Fruit fly (Drosophila melanogaster) whole organism, embryonic: ENCODE results near the gene Sfxn2.

ENCODE experiments used
- Abd-B ChIP-seq: fragments of 200-800 bp; sonication (Bioruptor generic); optimal IDR thresholded peaks from 2 replicates; lab custom pipeline; 2018; ENCODE audit warnings: missing biosample characterization, mild to moderate bottlenecking, missing genetic modification characterization, moderate library complexity
- Atf-2 ChIP-seq: fragments of 200-800 bp; sonication (Bioruptor generic); optimal IDR thresholded peaks from 2 replicates; lab custom pipeline; 2016; ENCODE audit warnings: missing biosample characterization, missing genetic modification characterization
- B-H2 ChIP-seq: fragments of 200-800 bp; sonication (Bioruptor generic); optimal IDR thresholded peaks from 2 replicates; lab custom pipeline; 2018; ENCODE audit warnings: missing biosample characterization, mild to moderate bottlenecking, missing genetic modification characterization
- CG10543 ChIP-seq: fragments of 200-800 bp; sonication (Bioruptor generic); optimal IDR thresholded peaks from 3 replicates; lab custom pipeline; 2017; ENCODE audit warnings: missing biosample characterization, mild to moderate bottlenecking, missing genetic modification characterization, moderate library complexity
- CG10654 ChIP-seq: fragments of 200-800 bp; sonication (Bioruptor generic); optimal IDR thresholded peaks from 2 replicates; lab custom pipeline; 2016; ENCODE audit warnings: missing biosample characterization, missing genetic modification characterization
- CG11456 ChIP-seq: fragments of 200-800 bp; sonication (Bioruptor generic); IDR thresholded peaks from 3 replicates; pipeline ENCODE4 v1.3.6; 2022; ENCODE audit warnings: missing biosample characterization, missing genetic modification characterization
- CG12236 ChIP-seq: fragments of 200-800 bp; sonication (Bioruptor generic); optimal IDR thresholded peaks from 2 replicates; lab custom pipeline; 2016; ENCODE audit warnings: missing biosample characterization, missing genetic modification characterization
- CG12769 ChIP-seq: fragments of 200-800 bp; sonication (Bioruptor generic); optimal IDR thresholded peaks from 2 replicates; lab custom pipeline; 2019; ENCODE audit warnings: missing biosample characterization, mild to moderate bottlenecking, missing genetic modification characterization, moderate library complexity
- CG13894 ChIP-seq: fragments of 200-800 bp; sonication (Bioruptor generic); optimal IDR thresholded peaks from 3 replicates; lab custom pipeline; 2018; ENCODE audit warnings: missing biosample characterization, mild to moderate bottlenecking, missing genetic modification characterization, moderate library complexity
- CG14014 ChIP-seq: fragments of 200-800 bp; sonication (Bioruptor generic); IDR thresholded peaks from 2 replicates; pipeline ENCODE4 v1.3.6; 2022; ENCODE audit warnings: missing biosample characterization, missing genetic modification characterization
- CG14860 ChIP-seq: fragments of 200-800 bp; sonication (Bioruptor generic); IDR thresholded peaks from 3 replicates; pipeline ENCODE4 v1.3.6; 2022; ENCODE audit warnings: missing biosample characterization, missing genetic modification characterization; ENCODE audit not compliant: partially characterized antibody
- CG18011 ChIP-seq: fragments of 200-800 bp; sonication (Bioruptor generic); optimal IDR thresholded peaks from 2 replicates; lab custom pipeline; 2017; ENCODE audit warnings: missing biosample characterization, missing genetic modification characterization, mild to moderate bottlenecking, moderate library complexity, missing genotype
- CG2199 ChIP-seq: fragments of 200-800 bp; sonication (Bioruptor generic); IDR thresholded peaks from 3 replicates; pipeline ENCODE4 v1.3.6; 2022; ENCODE audit warnings: missing biosample characterization, missing genetic modification characterization
- CG2678 ChIP-seq: fragments of 200-800 bp; sonication (Bioruptor generic); optimal IDR thresholded peaks from 3 replicates; lab custom pipeline; 2019; ENCODE audit warnings: missing biosample characterization, mild to moderate bottlenecking, missing genetic modification characterization, moderate library complexity
- CG34376 ChIP-seq: fragments of 200-800 bp; sonication (Bioruptor generic); optimal IDR thresholded peaks from 2 replicates; lab custom pipeline; 2018; ENCODE audit warnings: missing biosample characterization, mild to moderate bottlenecking, missing genetic modification characterization
- CG4328 ChIP-seq: fragments of 200-800 bp; sonication (Bioruptor generic); optimal IDR thresholded peaks from 3 replicates; lab custom pipeline; 2017; ENCODE audit warnings: missing biosample characterization, missing genetic modification reagents, missing genetic modification characterization
- CG6813 ChIP-seq: fragments of 200-800 bp; sonication (Bioruptor generic); optimal IDR thresholded peaks from 2 replicates; lab custom pipeline; 2017; ENCODE audit warnings: missing biosample characterization, missing genetic modification characterization, mild to moderate bottlenecking, moderate library complexity, missing genetic modification reagents
- CG8290 ChIP-seq, 3 experiments: fragments of 200-800 bp; sonication (Bioruptor generic); optimal IDR thresholded peaks; 2 replicates each; lab custom pipeline; 2016 to 2019; ENCODE audit warnings: missing biosample characterization in 3 of 3, missing genetic modification characterization in 3 of 3, mild to moderate bottlenecking in 2 of 3, moderate library complexity in 1 of 3
- Dfd ChIP-seq, 2 experiments: fragments of >200 bp; optimal IDR thresholded peaks; 2 replicates each; lab custom pipeline; 2017; ENCODE audit warnings: missing biosample characterization in 2 of 2, missing genetic modification characterization in 2 of 2
- H15 ChIP-seq: fragments of 200-800 bp; sonication (Bioruptor generic); IDR thresholded peaks from 3 replicates; pipeline ENCODE4 v1.3.6; 2022; ENCODE audit warnings: missing biosample characterization, missing genetic modification characterization
- Hmr ChIP-seq: fragments of 200-800 bp; sonication (Bioruptor generic); optimal IDR thresholded peaks from 3 replicates; lab custom pipeline; 2017; ENCODE audit warnings: mild to moderate bottlenecking, missing biosample characterization, missing genetic modification reagents, missing genetic modification characterization
- MBD-R2 ChIP-seq: fragments of 200-800 bp; sonication (Bioruptor generic); IDR thresholded peaks from 2 replicates; pipeline ENCODE4 v1.3.6; 2022; ENCODE audit warnings: missing biosample characterization, missing genetic modification characterization
- Mad ChIP-seq: fragments of 200-800 bp; sonication (Bioruptor generic); optimal IDR thresholded peaks from 2 replicates; lab custom pipeline; 2016; ENCODE audit warnings: missing biosample characterization, missing genetic modification characterization
- NfI ChIP-seq: fragments of 200-800 bp; sonication (Bioruptor generic); optimal IDR thresholded peaks from 3 replicates; lab custom pipeline; 2018; ENCODE audit warnings: missing biosample characterization, mild to moderate bottlenecking, missing genetic modification characterization, moderate library complexity
- Opbp ChIP-seq: fragments of 200-800 bp; sonication (Bioruptor generic); IDR thresholded peaks from 3 replicates; pipeline ENCODE4 v1.3.6; 2022; ENCODE audit warnings: missing biosample characterization, missing genetic modification characterization; ENCODE audit not compliant: partially characterized antibody
- Pdp1 ChIP-seq, 2 experiments: fragments of 200-800 bp; sonication (Bioruptor generic); optimal IDR thresholded peaks; 3 replicates each; lab custom pipeline; 2016; ENCODE audit warnings: missing biosample characterization in 2 of 2, missing genetic modification characterization in 2 of 2, mild to moderate bottlenecking in 1 of 2, moderate library complexity in 1 of 2
- Trl ChIP-seq, 3 experiments: fragments of >200 bp in 2 of 3; fragments of 200-800 bp in 1 of 3; sonication (Bioruptor generic) in 1 of 3; optimal IDR thresholded peaks; 2 replicates in 1 of 3; 3 replicates in 2 of 3; lab custom pipeline; 2016 to 2017; ENCODE audit warnings: missing biosample characterization in 1 of 3, missing genetic modification characterization in 1 of 3
- Xrp1 ChIP-seq: fragments of 200-800 bp; sonication (Bioruptor generic); IDR thresholded peaks from 2 replicates; pipeline ENCODE4 v1.3.6; 2022; ENCODE audit warnings: missing biosample characterization, missing genetic modification characterization
- br ChIP-seq: fragments of >200 bp; optimal IDR thresholded peaks from 2 replicates; lab custom pipeline; 2017
- btn ChIP-seq: fragments of 200-800 bp; sonication (Bioruptor generic); optimal IDR thresholded peaks from 2 replicates; lab custom pipeline; 2016; ENCODE audit warnings: missing biosample characterization, missing genetic modification characterization
- cg ChIP-seq: fragments of 200-800 bp; sonication (Bioruptor generic); optimal IDR thresholded peaks from 3 replicates; lab custom pipeline; 2019; ENCODE audit warnings: missing biosample characterization, mild to moderate bottlenecking, missing genetic modification characterization, moderate library complexity
- crol ChIP-seq: fragments of 200-800 bp; sonication (Bioruptor generic); IDR thresholded peaks from 2 replicates; pipeline ENCODE4 v1.3.6; 2022; ENCODE audit warnings: missing biosample characterization, missing genetic modification characterization
- da ChIP-seq: fragments of 200-800 bp; sonication (Bioruptor generic); optimal IDR thresholded peaks from 2 replicates; lab custom pipeline; 2016; ENCODE audit warnings: missing biosample characterization, missing genetic modification characterization
- dysf ChIP-seq: fragments of 200-800 bp; sonication (Bioruptor generic); IDR thresholded peaks from 3 replicates; pipeline ENCODE4 v1.3.6; 2022; ENCODE audit warnings: missing biosample characterization, missing genetic modification characterization
- fu2 ChIP-seq: fragments of 200-800 bp; sonication (Bioruptor generic); optimal IDR thresholded peaks from 2 replicates; lab custom pipeline; 2016; ENCODE audit warnings: missing biosample characterization, missing genetic modification characterization
- jing ChIP-seq: fragments of 200-800 bp; sonication (Bioruptor generic); optimal IDR thresholded peaks from 2 replicates; lab custom pipeline; 2018; ENCODE audit warnings: missing biosample characterization, mild to moderate bottlenecking, missing genetic modification characterization
- jumu ChIP-seq: fragments of 200-800 bp; sonication (Bioruptor generic); optimal IDR thresholded peaks from 3 replicates; lab custom pipeline; 2016; ENCODE audit warnings: missing biosample characterization, missing genetic modification characterization
- kni ChIP-seq: fragments of 200-800 bp; sonication (Bioruptor generic); optimal IDR thresholded peaks from 3 replicates; lab custom pipeline; 2017; ENCODE audit warnings: mild to moderate bottlenecking, missing biosample characterization, missing genetic modification reagents, missing genetic modification characterization
- lab ChIP-seq: fragments of 200-800 bp; sonication (Bioruptor generic); optimal IDR thresholded peaks from 3 replicates; lab custom pipeline; 2017; ENCODE audit warnings: missing biosample characterization, missing genetic modification characterization, mild to moderate bottlenecking, moderate library complexity, missing genetic modification reagents
- mirr ChIP-seq: fragments of 200-800 bp; sonication (Bioruptor generic); optimal IDR thresholded peaks from 3 replicates; lab custom pipeline; 2018; ENCODE audit warnings: missing biosample characterization, mild to moderate bottlenecking, missing genetic modification characterization
- nerfin-2 ChIP-seq: fragments of 200-800 bp; sonication (Bioruptor generic); IDR thresholded peaks from 2 replicates; pipeline ENCODE4 v1.3.6; 2022; ENCODE audit warnings: missing biosample characterization, missing genetic modification characterization; ENCODE audit not compliant: partially characterized antibody
- pnt ChIP-seq: fragments of 200-800 bp; sonication (Bioruptor generic); optimal IDR thresholded peaks from 3 replicates; lab custom pipeline; 2016; ENCODE audit warnings: missing biosample characterization, missing genetic modification characterization
- psq ChIP-seq: fragments of 200-800 bp; sonication (Bioruptor generic); optimal IDR thresholded peaks from 2 replicates; lab custom pipeline; 2017; ENCODE audit warnings: missing biosample characterization, missing genetic modification characterization
- pum ChIP-seq: fragments of 200-800 bp; sonication (Bioruptor generic); optimal IDR thresholded peaks from 2 replicates; lab custom pipeline; 2016; ENCODE audit warnings: missing biosample characterization, missing genetic modification characterization
- sd ChIP-seq: fragments of 200-800 bp; sonication (Bioruptor generic); optimal IDR thresholded peaks from 3 replicates; lab custom pipeline; 2018; ENCODE audit warnings: missing biosample characterization, mild to moderate bottlenecking, missing genetic modification characterization, moderate library complexity
- sens-2 ChIP-seq: fragments of 200-800 bp; sonication (Bioruptor generic); IDR thresholded peaks from 2 replicates; pipeline ENCODE4 v1.3.6; 2022; ENCODE audit warnings: missing biosample characterization, missing genetic modification characterization
- slbo ChIP-seq: fragments of 200-800 bp; sonication (Bioruptor generic); IDR thresholded peaks from 2 replicates; pipeline ENCODE4 v1.3.6; 2022; ENCODE audit warnings: missing biosample characterization, missing genetic modification characterization
- so ChIP-seq: fragments of 200-800 bp; sonication (Bioruptor generic); IDR thresholded peaks from 3 replicates; pipeline ENCODE4 v1.3.6; 2022; ENCODE audit warnings: missing biosample characterization, missing genetic modification characterization
- sob ChIP-seq: fragments of 200-800 bp; sonication (Bioruptor generic); IDR thresholded peaks from 2 replicates; pipeline ENCODE4 v1.3.6; 2022; ENCODE audit warnings: missing biosample characterization, missing genetic modification characterization
- ssp ChIP-seq: fragments of 200-800 bp; sonication (Bioruptor generic); IDR thresholded peaks from 2 replicates; pipeline ENCODE4 v1.3.6; 2022; ENCODE audit warnings: missing biosample characterization, missing genetic modification characterization

Sfxn2 gene

dm6 chr3L:19019308-19019749 lies 43.6 kb upstream of the Sfxn2 start (continued):
- TF ChIP-seq kni (GFP tag; lab: Kevin White, UChicago) (no peak), cg (peak; percentile 57), Atf-2 (GFP tag; lab: Kevin White, UChicago) (no peak), btn (GFP tag; lab: Kevin White, UChicago) (no peak), NfI (GFP tag; lab: Kevin White, UChicago) (no peak), CG8290 (GFP tag; optimal IDR thresholded peaks at IDR 0.05; lab: Kevin White, UChicago) (no peak), CG8290 (tag; optimal IDR thresholded peaks at IDR 0.05; lab: Kevin White, UChicago) (peak in 1 of 2 experiments; percentile 47), Xrp1 (GFP tag; lab: Robert Waterston, UW) (no peak), Abd-B (GFP tag; lab: Kevin White, UChicago) (peak; percentile 34), CG10543 (peak; percentile 74), jing (GFP tag; lab: Kevin White, UChicago) (no peak), CG6813 (no peak), CG2199 (GFP tag; lab: Robert Waterston, UW) (no peak), Opbp (GFP tag; lab: Robert Waterston, UW) (no peak), so (GFP tag; lab: Robert Waterston, UW) (peak; percentile 14; the same call in 1 of the 3 replicates), CG4328 (GFP tag; lab: Kevin White, UChicago) (peak; percentile 45), H15 (GFP tag; lab: Robert Waterston, UW) (no peak), Dfd (GFP tag; optimal IDR thresholded peaks at IDR 0.05; lab: Kevin White, UChicago) (no peak), slbo (GFP tag; lab: Robert Waterston, UW) (0 out of 2 replicates have a peak, but pooled peaks have one; percentile 0), Mad (GFP tag; lab: Kevin White, UChicago) (no peak), CG12236 (GFP tag; lab: Kevin White, UChicago) (no peak), CG18011 (no peak), mirr (GFP tag; lab: Kevin White, UChicago) (peak; percentile 52), sens-2 (GFP tag; lab: Robert Waterston, UW) (no peak), crol (GFP tag; lab: Robert Waterston, UW) (peak; percentile 90), da (GFP tag; lab: Kevin White, UChicago) (no peak), CG10654 (GFP tag; lab: Kevin White, UChicago) (no peak), Hmr (GFP tag; lab: Kevin White, UChicago) (no peak), jumu (GFP tag; lab: Kevin White, UChicago) (no peak), Pdp1 (GFP tag; optimal IDR thresholded peaks at IDR 0.05; lab: Kevin White, UChicago) (peak in 1 of 2 experiments; percentile 34), CG11456 (GFP tag; lab: Robert Waterston, UW) (0 out of 3 replicates have a peak, but pooled peaks have one; percentile 52), nerfin-2 (GFP tag; lab: Robert Waterston, UW) (0 out of 2 replicates have a peak, but pooled peaks have one; percentile 17), psq (GFP tag; lab: Kevin White, UChicago) (no peak), ssp (GFP tag; lab: Robert Waterston, UW) (no peak), CG14860 (GFP tag; lab: Robert Waterston, UW) (no peak), pum (GFP tag; lab: Kevin White, UChicago) (no peak), sd (peak; percentile 73), br (no peak), CG13894 (tag; lab: Kevin White, UChicago) (peak; percentile 75), fu2 (no peak), CG12769 (tag; lab: Kevin White, UChicago) (peak; percentile 83), MBD-R2 (GFP tag; lab: Robert Waterston, UW) (peak; percentile 18; the same call in 1 of the 2 replicates), lab (GFP tag; lab: Kevin White, UChicago) (peak; percentile 43), pnt (no peak), CG2678 (tag; lab: Kevin White, UChicago) (no peak), Trl (optimal IDR thresholded peaks at IDR 0.05; lab: Kevin White, UChicago) (no peak), Trl (GFP tag; optimal IDR thresholded peaks at IDR 0.05; lab: Kevin White, UChicago) (no peak), CG14014 (GFP tag; lab: Robert Waterston, UW) (no peak), dysf (GFP tag; lab: Robert Waterston, UW) (no peak), CG34376 (GFP tag; lab: Kevin White, UChicago) (no peak), B-H2 (no peak), sob (GFP tag; lab: Robert Waterston, UW) (no peak)
